Worm (Caenorhabditis elegans): Measurements from ENCODE around the gene srx-28.

ce11 chrV:2727101-2727500, 30.0 kb downstream of the srx-28 start, which contains the start of gene str-13:
- TF ChIP-seq flt-1 (GFP tag; IDR thresholded peaks at IDR 0.05) (no peak), tab-1 (GFP tag; IDR thresholded peaks at IDR 0.05) (no peak), cog-1 (tag; optimal IDR thresholded peaks at IDR 0.05) (no peak), klf-2 (GFP tag; conservative IDR thresholded peaks at IDR 0.05) (no peak), ztf-23 (GFP tag; IDR thresholded peaks at IDR 0.05) (no peak), ref-1 (GFP tag; conservative IDR thresholded peaks at IDR 0.05) (no peak), T22C8.4 (GFP tag; IDR thresholded peaks at IDR 0.05) (no peak), ztf-29 (GFP tag; IDR thresholded peaks at IDR 0.05) (no peak), med-1 (GFP tag; optimal IDR thresholded peaks at IDR 0.05; ENCODE audit: insufficient read depth) (no peak)

All from whole organism, midembryonic.